Fruit fly (Drosophila melanogaster): ENCODE measurements around the gene CG13042.

DNA sequence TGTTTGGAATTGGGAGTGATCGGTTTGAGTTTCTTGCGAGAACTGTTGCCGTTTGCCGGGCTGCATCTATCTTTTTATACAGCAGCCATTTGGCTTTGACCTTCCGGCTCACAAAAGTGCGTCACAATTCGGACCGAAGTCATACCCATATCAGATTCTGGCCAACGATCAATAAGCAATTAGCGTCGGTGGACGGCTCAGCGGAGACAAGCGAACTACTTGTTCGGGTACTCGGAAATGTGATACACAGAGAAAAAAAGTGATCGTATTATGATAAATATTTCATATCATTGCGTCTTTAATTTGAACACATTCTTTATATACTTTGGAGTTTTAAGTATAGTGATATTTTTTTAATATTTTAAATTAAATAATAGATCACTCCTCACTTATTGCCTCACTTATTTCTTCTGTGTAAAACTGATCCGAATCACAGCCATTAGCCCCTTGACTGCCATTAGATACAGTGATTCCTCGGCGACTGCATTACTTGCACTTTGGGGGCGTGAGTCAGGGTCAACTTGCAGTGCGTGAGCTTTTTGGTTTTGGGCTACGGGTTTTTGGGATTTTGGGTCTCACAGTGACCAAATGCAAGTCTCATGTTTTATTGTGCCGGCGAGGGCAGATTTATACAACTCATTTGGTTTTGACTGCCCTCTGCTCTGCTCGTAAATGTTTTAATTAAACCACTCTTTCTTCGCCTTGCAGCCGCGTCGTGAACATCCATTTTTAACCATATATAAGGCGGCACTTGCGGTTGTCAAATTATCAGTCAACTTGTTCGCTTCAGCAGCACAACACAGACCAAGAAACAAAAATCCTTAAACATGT lies 2.2 kb downstream of the CG13042 start, which contains the start of the genes CG13043 and CG13063:
- TF ChIP-seq pan (optimal IDR thresholded peaks at IDR 0.05) (no peak), h (GFP tag; optimal IDR thresholded peaks at IDR 0.05) (no peak), foxo (GFP tag; optimal IDR thresholded peaks at IDR 0.05) (no peak), fru (GFP tag; optimal IDR thresholded peaks at IDR 0.05) (no peak), br (GFP tag; optimal IDR thresholded peaks at IDR 0.05) (no peak), ey (GFP tag; optimal IDR thresholded peaks at IDR 0.05) (no peak), Hr83 (GFP tag; optimal IDR thresholded peaks at IDR 0.05; ENCODE audit: poor library complexity, severe bottlenecking) (no peak), Sp1 (GFP tag; optimal IDR thresholded peaks at IDR 0.05) (no peak), CrebA (GFP tag; optimal IDR thresholded peaks at IDR 0.05; ENCODE audit: borderline replicate concordance) (no peak), Dfd (GFP tag; optimal IDR thresholded peaks at IDR 0.05) (no peak), CG32264 (GFP tag; optimal IDR thresholded peaks at IDR 0.05) (no peak), dsf (GFP tag; optimal IDR thresholded peaks at IDR 0.05; ENCODE audit: borderline replicate concordance) (no peak)

Data from whole organism, wandering third instar larva.